Worm (Caenorhabditis elegans) whole organism, young adult: ENCODE results near the gene rap-2.

Experiments used
- B0035.1 ChIP-seq: sonication (generic microtip); optimal IDR thresholded peaks from 2 replicates; lab custom pipeline; 2016; ENCODE audit warnings: missing genetic modification characterization, mild to moderate bottlenecking, missing compliant biosample characterization, missing genotype, missing genetic modification reagents
- F22D6.2 ChIP-seq: sonication (generic microtip); optimal IDR thresholded peaks from 2 replicates; lab custom pipeline; 2016; ENCODE audit warnings: mild to moderate bottlenecking, missing genetic modification characterization, missing compliant biosample characterization
- F49E8.2 ChIP-seq: sonication (generic microtip); optimal IDR thresholded peaks from 3 replicates; lab custom pipeline; 2017; ENCODE audit warnings: missing genetic modification characterization, mild to moderate bottlenecking, missing compliant biosample characterization, antibody characterized with exemption, moderate library complexity; ENCODE audit not compliant: insufficient read depth
- F55B11.4 ChIP-seq: sonication (generic microtip); optimal IDR thresholded peaks from 2 replicates; lab custom pipeline; 2016; ENCODE audit warnings: missing compliant biosample characterization, missing genetic modification characterization, borderline replicate concordance; ENCODE audit not compliant: insufficient read depth
- dpl-1 ChIP-seq: fragments of 150-350 bp; optimal IDR thresholded peaks from 2 replicates; lab custom pipeline; 2014; ENCODE audit warnings: missing biosample characterization, missing genetic modification reagents, missing genetic modification characterization
- fkh-3 ChIP-seq: sonication (generic microtip); optimal IDR thresholded peaks from 2 replicates; lab custom pipeline; 2016; ENCODE audit warnings: mild to moderate bottlenecking, missing genetic modification characterization, missing compliant biosample characterization

- TF ChIP-seq dpl-1 (GFP tag; lab: Kevin White, UChicago) = no peak
- no peak for TF ChIP-seq F55B11.4 (tag; lab: Kevin White, UChicago)
- no peak for TF ChIP-seq F49E8.2 (tag; lab: Kevin White, UChicago)
- no peak for TF ChIP-seq B0035.1 (tag; lab: Kevin White, UChicago)
- TF ChIP-seq fkh-3 = no peak
- no peak for TF ChIP-seq F22D6.2
Observed at ce11 chrV:15087207-15087706, 23.4 kb upstream of the rap-2 start, which contains the start of the genes C01G10.15 and C01G10.6.
